Fruit fly (Drosophila melanogaster): Measurements from ENCODE around the gene CG7394.

Gene CG7394

dm6 chr3L:11555662-11556460 is 5.9 kb upstream of the CG7394 start (continued):
- TF ChIP-seq yki (optimal IDR thresholded peaks at IDR 0.05) (no peak), Med (GFP tag) (peak; percentile 85), CG12236 (GFP tag; optimal IDR thresholded peaks at IDR 0.05) (peak; percentile 26), emc (GFP tag; optimal IDR thresholded peaks at IDR 0.05) (no peak), CG1647 (GFP tag; optimal IDR thresholded peaks at IDR 0.05) (peak; percentile 15), vvl (GFP tag; IDR thresholded peaks at IDR 0.05) (peak; percentile 78), Ptx1 (GFP tag; IDR thresholded peaks at IDR 0.05) (peak; percentile 83), CTCF (GFP tag; optimal IDR thresholded peaks at IDR 0.05) (peak; percentile 2), HLH54F (GFP tag; optimal IDR thresholded peaks at IDR 0.05) (no peak), gsb-n (tag; optimal IDR thresholded peaks at IDR 0.05) (peak; percentile 65), dysf (GFP tag; IDR thresholded peaks at IDR 0.05) (peak; percentile 68), CG8281 (tag; optimal IDR thresholded peaks at IDR 0.05) (no peak), GATAe (GFP tag; conservative IDR thresholded peaks at IDR 0.05) (no peak), CG10147 (GFP tag; optimal IDR thresholded peaks at IDR 0.05) (peak; percentile 84), lilli (GFP tag; optimal IDR thresholded peaks at IDR 0.05) (peak; percentile 44), CG18764 (GFP tag; optimal IDR thresholded peaks at IDR 0.05) (peak; percentile 59), Atf6 (GFP tag; IDR thresholded peaks at IDR 0.05) (peak; percentile 65), CG6254 (GFP tag; optimal IDR thresholded peaks at IDR 0.05) (no peak), klu (GFP tag; IDR thresholded peaks at IDR 0.05) (peak; percentile 36; the same call in 1 of the 2 replicates), CG13624 (GFP tag; optimal IDR thresholded peaks at IDR 0.05) (peak; percentile 53), gsb (GFP tag; IDR thresholded peaks at IDR 0.05) (0 out of 2 replicates have a peak, but pooled peaks have one; percentile 9), CG10431 (GFP tag; optimal IDR thresholded peaks at IDR 0.05) (peak; percentile 31), sug (tag; optimal IDR thresholded peaks at IDR 0.05) (peak; percentile 76), HLHmδ (GFP tag; optimal IDR thresholded peaks at IDR 0.05) (peak; percentile 44), eve (GFP tag; optimal IDR thresholded peaks at IDR 0.05) (peak in 1 of 2 experiments; percentile 58), CG32767 (GFP tag; IDR thresholded peaks at IDR 0.05) (peak; percentile 25; the same call in 1 of the 2 replicates), CG12391 (tag; optimal IDR thresholded peaks at IDR 0.05) (peak; percentile 87), exex (tag; optimal IDR thresholded peaks at IDR 0.05) (peak; percentile 21), CG14667 (GFP tag; IDR thresholded peaks at IDR 0.05) (peak; percentile 55; the same call in 1 of the 2 replicates), CG12071 (GFP tag; optimal IDR thresholded peaks at IDR 0.05) (peak; percentile 18), bowl (GFP tag; IDR thresholded peaks at IDR 0.05) (no peak), CG34422 (GFP tag; IDR thresholded peaks at IDR 0.05) (no peak), Side (GFP tag; optimal IDR thresholded peaks at IDR 0.05) (peak; percentile 20), CG8089 (GFP tag; optimal IDR thresholded peaks at IDR 0.05) (peak; percentile 42), CG13287 (GFP tag; IDR thresholded peaks at IDR 0.05; ENCODE audit: partially characterized antibody) (peak; percentile 26; the same call in 1 of the 2 replicates), sens (GFP tag) (peak; percentile 88), NFAT (GFP tag; IDR thresholded peaks at IDR 0.05) (no peak), CG8388 (GFP tag; optimal IDR thresholded peaks at IDR 0.05) (peak; percentile 76), Hr51 (GFP tag; optimal IDR thresholded peaks at IDR 0.05) (peak in 1 of 2 experiments; percentile 87), cato (GFP tag; optimal IDR thresholded peaks at IDR 0.05; ENCODE audit: borderline replicate concordance) (peak; percentile 33), CG10654 (GFP tag; optimal IDR thresholded peaks at IDR 0.05) (peak; percentile 46), nom (GFP tag; optimal IDR thresholded peaks at IDR 0.05) (peak; percentile 58), CG7928 (GFP tag; optimal IDR thresholded peaks at IDR 0.05) (no peak), ase (GFP tag; IDR thresholded peaks at IDR 0.05) (peak; percentile 57; the same call in 2 of the 3 replicates), bab2 (GFP tag; optimal IDR thresholded peaks at IDR 0.05) (peak; percentile 62), CG10267 (tag; optimal IDR thresholded peaks at IDR 0.05) (peak; percentile 79), Aef1 (GFP tag; IDR thresholded peaks at IDR 0.05) (0 out of 3 replicates have a peak, but pooled peaks have one; percentile 36), slp2 (GFP tag; optimal IDR thresholded peaks at IDR 0.05) (peak; percentile 25), CG13894 (tag; optimal IDR thresholded peaks at IDR 0.05) (peak; percentile 59), CG12104 (GFP tag; optimal IDR thresholded peaks at IDR 0.05) (peak; percentile 60)

Data from whole organism, embryonic.